Fruit fly (Drosophila melanogaster): ENCODE results near the gene CG10970.

CG10970 gene

DNA sequence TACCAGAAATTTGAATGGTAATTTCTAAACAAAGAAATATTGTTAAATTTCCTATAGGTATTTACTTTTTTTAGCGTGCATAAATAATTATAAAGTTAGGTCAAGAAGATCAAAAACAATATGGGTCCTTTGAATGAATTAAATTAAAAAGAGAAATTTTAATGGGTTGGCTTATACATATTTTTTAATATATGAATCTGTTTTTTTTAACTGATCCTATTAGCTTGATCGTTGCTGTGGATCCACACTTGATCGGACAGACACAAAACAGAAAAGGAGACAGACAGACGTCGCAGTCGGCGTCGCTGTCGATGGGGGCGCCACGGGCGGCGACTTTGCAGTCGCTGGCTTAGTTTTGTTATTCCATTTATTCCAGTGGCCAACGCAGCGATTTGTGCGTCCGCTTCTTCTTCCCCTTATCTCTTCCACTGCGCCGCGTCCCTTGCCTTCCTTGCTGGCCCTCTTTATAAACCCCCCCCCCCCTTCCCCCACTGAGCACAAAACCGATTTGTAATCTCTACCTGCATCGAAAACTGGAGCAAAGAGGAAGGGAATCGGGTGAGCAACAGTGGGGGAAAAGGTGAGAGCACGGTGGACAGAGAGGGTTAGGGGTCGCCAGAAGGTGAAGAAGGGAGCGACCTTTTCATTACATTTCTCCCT, 23.4 kb downstream of the CG10970 start:
- TF ChIP-seq Myc (optimal IDR thresholded peaks at IDR 0.05), result no peak

DNA sequence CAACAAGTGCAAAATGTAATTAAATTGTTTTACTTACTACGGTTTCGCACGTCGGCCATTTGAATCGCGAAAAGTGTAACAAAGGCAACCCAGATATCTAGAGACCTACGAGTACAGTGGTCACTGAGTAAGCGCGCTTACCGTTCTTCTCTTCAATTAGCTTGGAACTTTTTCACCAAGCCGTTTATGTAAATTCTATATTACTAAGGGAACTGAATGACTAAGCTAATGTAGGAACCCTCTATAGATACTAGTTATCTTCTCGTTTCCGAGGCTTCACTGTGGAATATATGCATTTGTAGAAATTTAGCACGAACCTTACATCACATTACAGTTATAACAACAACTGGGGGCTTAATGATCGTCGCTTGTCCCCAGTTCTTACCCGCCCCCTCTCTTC, 24.2 kb downstream of the CG10970 start:
- TF ChIP-seq Sin3A (optimal IDR thresholded peaks at IDR 0.05), result no peak
- no peak for TF ChIP-seq Myc (optimal IDR thresholded peaks at IDR 0.05)
- no peak for TF ChIP-seq psq (optimal IDR thresholded peaks at IDR 0.05)
- TF ChIP-seq ttk (optimal IDR thresholded peaks at IDR 0.05), result no peak
- no peak for TF ChIP-seq h (optimal IDR thresholded peaks at IDR 0.05)
- TF ChIP-seq insv (optimal IDR thresholded peaks at IDR 0.05), result no peak

DNA sequence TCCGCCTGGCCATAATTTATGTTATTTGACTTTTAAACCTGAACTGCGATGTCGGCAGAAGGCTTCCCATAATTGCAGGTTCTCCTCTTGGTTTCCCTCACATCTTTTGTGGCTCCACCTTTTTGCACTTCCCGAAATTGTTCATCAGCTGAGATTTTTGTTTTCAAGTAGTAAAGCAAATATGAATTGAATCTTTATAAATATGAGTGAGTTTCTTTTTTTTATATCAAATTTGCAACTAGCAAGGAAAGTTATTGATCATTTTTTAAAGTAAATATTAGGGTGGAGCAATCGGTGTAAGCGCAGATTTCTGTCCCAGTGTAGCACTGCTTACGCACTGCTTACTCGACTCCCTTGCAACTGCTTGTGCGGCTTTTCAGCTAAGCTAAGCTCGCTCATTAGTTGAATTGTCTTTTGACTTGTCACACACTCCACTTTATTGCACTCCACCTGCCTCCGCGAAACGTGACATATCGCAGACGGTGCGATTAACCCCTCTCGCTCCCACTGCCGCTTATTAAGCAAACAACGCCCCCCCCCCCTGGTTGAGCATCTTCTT, 24.7 kb downstream of the CG10970 start:
- no peak for TF ChIP-seq Sin3A (optimal IDR thresholded peaks at IDR 0.05)
- no peak for TF ChIP-seq Myc (optimal IDR thresholded peaks at IDR 0.05)
- TF ChIP-seq insv (optimal IDR thresholded peaks at IDR 0.05), result no peak
- no peak for TF ChIP-seq h (optimal IDR thresholded peaks at IDR 0.05)
- TF ChIP-seq psq (optimal IDR thresholded peaks at IDR 0.05), result no peak
- no peak for TF ChIP-seq ttk (optimal IDR thresholded peaks at IDR 0.05)

DNA sequence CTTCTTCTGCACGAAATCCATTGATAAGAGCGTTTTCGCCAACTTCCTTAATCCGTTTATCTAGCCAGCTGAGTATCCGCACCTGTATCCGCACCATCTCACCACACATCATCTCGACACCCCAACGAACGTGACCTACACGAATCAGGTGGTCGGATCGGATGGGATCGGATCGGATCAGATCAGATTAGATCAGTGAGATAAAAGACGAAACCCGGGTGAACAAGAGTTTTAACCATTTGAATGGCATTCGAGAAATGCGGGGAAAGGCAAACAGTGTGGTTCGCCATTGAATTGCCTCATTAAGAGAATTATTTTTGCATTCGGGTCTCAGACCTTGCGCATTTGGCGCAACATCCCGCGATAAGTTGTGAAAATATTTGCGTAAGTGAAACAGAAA, 26.4 kb downstream of the CG10970 start:
- no peak for TF ChIP-seq h (optimal IDR thresholded peaks at IDR 0.05)
- TF ChIP-seq psq (optimal IDR thresholded peaks at IDR 0.05), result no peak
- no peak for TF ChIP-seq Myc (optimal IDR thresholded peaks at IDR 0.05)
- no peak for TF ChIP-seq insv (optimal IDR thresholded peaks at IDR 0.05)
- no peak for TF ChIP-seq Sin3A (optimal IDR thresholded peaks at IDR 0.05)
- no peak for TF ChIP-seq ttk (optimal IDR thresholded peaks at IDR 0.05)

DNA sequence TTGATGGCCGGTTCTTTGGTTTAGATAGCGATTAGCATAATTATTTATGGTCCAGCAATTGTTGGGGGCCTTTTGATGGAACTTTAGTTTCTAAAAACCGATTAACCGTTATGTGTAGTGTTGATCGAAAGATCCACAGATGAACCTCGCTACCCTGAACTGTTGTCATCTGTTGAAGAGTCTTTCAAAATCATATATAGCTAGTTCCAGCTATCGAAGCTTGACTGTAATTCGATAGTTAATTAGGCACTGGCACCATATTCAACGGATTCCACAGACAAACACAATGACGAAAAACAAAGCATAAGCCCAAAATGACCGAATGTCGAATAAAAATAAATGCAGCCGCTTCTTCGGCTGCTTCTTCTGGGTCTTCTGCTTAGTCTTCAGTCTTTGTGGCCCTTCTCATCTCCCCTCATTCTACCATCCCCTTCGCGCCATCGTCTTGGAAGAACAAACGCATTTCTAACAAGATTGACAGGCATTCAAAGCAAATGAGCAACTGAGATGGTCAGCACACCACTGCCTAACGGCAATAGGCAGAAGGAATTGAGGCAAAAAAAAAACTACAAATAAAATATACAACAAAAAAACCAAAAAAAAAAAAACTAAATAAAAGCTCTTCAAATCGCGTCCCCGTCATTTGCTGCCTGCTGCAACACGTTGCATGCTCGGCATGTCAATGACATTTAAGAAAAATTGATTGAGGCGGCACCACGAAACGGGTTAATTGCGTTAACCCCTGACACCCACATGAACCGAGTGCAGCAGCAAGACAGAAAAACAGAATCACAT, 27.3 kb downstream of the CG10970 start:
- TF ChIP-seq h (optimal IDR thresholded peaks at IDR 0.05) (no peak), Sin3A (optimal IDR thresholded peaks at IDR 0.05) (no peak), ttk (optimal IDR thresholded peaks at IDR 0.05) (no peak), insv (optimal IDR thresholded peaks at IDR 0.05) (no peak), psq (optimal IDR thresholded peaks at IDR 0.05) (no peak)

DNA sequence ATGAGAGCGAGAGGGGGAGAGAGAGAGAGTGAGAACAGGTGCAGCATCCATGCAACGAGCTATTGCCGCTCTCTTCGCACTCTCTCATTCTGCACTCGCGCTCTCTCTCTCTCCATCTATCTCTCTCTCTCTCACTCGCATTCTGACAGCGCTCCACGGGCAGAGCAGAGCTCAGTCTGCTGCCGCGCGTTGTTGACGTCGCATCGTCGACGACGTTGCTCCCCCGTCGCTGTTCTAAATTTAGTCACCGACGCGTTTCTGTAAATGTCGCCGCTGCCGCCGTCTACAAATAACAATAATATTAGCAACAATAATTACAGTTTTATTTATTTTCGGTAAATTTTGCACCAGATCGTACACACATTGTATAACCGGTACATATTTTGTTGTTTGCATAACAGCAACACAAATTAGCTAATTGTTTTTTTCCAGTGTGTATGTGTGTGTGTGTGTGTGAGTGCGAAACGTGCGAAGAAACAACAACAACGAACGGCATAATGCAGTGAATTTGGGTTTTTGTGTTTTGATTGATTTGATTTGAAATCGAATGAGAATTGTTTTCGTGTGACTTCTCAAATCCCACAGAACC, 28.7 kb downstream of the CG10970 start:
- TF ChIP-seq h (optimal IDR thresholded peaks at IDR 0.05), result no peak
- TF ChIP-seq Myc (optimal IDR thresholded peaks at IDR 0.05), result no peak
- TF ChIP-seq psq (optimal IDR thresholded peaks at IDR 0.05), result no peak
- no peak for TF ChIP-seq insv (optimal IDR thresholded peaks at IDR 0.05)
- TF ChIP-seq ttk (optimal IDR thresholded peaks at IDR 0.05), result no peak
- TF ChIP-seq Sin3A (optimal IDR thresholded peaks at IDR 0.05), result no peak

DNA sequence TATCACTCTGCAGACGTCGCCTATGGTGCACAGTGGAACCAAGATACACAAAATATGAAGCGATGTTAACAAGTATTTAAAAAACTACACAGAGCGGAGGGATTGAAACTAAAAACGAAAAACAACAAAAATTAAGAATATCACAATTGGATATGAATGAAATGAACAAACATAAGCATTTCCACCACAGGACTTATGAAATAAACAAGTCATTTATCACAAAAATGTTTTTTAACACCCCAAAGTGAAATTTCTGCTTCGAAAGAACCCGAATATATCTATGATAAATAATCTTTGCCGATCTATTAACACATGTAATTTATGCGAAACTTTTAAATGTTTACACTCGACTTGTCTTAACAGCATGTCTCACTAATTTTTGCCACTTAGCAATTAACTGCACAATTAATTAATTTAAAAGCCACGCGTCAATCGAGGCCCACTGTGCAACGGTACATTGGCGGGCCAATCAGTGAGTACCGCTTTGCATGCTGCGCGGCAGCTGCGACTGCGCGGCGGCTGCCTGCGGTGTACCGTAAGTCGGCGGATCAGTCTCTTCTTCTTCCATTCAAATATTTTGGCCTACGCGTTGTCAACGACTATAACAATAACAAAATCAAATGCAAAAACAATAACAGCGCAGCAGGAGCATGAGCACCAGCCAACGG, 29.3 kb downstream of the CG10970 start:
- no peak for TF ChIP-seq psq (optimal IDR thresholded peaks at IDR 0.05)
- TF ChIP-seq Sin3A (optimal IDR thresholded peaks at IDR 0.05), result no peak
- no peak for TF ChIP-seq insv (optimal IDR thresholded peaks at IDR 0.05)
- no peak for TF ChIP-seq ttk (optimal IDR thresholded peaks at IDR 0.05)
- TF ChIP-seq h (optimal IDR thresholded peaks at IDR 0.05), result no peak
- no peak for TF ChIP-seq Myc (optimal IDR thresholded peaks at IDR 0.05)

DNA sequence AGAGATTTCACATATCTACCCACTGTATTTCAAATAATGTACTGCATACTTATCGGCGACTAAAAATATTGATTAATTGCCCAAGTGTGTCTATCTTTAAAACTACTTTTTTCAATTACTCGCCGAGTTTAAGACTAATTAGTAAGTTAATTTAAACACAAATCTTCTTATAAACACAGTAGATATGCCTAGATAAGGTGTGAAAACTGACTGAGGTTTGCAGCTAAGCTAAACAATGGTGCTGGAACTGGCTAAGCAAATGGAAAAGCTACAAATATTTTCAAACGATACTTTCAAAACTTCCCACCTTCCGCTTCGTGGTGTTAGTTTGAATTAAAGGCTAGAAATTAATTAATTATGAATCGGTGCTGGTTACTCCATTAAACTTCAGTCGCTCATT, 30.4 kb downstream of the CG10970 start:
- TF ChIP-seq Sin3A (optimal IDR thresholded peaks at IDR 0.05), result no peak
- TF ChIP-seq insv (optimal IDR thresholded peaks at IDR 0.05), result no peak
- TF ChIP-seq Myc (optimal IDR thresholded peaks at IDR 0.05), result no peak
- no peak for TF ChIP-seq h (optimal IDR thresholded peaks at IDR 0.05)
- no peak for TF ChIP-seq psq (optimal IDR thresholded peaks at IDR 0.05)
- no peak for TF ChIP-seq ttk (optimal IDR thresholded peaks at IDR 0.05)

DNA sequence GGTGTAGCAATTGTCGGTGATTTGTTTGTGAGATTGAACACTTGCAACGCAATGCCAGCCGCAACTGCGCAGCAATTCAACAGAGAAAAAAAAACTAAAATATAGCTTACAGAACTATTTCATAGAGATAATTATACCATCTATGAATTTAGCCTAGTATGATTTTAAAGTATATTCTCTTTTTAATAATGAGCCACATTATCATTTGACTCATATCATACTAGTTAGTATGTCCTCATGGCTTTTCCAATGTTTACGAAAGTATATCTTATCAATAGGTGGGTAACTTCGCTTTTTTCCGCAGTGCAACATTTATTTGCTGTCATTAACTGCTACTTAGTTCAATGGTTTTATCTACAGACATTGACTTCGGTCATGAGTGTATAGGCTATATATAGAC, 32.4 kb downstream of the CG10970 start:
- no peak for TF ChIP-seq ttk (optimal IDR thresholded peaks at IDR 0.05)
- TF ChIP-seq Myc (optimal IDR thresholded peaks at IDR 0.05), result no peak
- no peak for TF ChIP-seq psq (optimal IDR thresholded peaks at IDR 0.05)
- TF ChIP-seq Sin3A (optimal IDR thresholded peaks at IDR 0.05), result no peak
- no peak for TF ChIP-seq insv (optimal IDR thresholded peaks at IDR 0.05)

DNA sequence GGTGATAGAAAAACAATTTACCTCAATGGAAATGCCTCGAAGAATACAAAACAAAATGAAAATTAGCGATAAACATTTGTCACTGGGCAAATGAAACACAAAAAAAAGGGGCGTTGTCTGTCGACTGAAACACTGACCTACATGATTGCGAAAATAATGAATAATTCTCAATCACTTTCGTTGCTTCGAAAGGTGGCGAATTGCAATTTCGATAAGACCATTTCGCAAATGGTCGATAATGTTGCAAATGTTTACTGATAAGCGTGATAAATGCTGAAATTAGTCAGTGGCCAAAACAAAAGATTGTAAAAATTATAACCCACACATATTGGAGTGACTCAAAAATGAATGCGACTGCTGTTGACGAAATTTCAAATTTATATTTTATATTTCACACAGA, 35.1 kb downstream of the CG10970 start:
- no peak for TF ChIP-seq insv (optimal IDR thresholded peaks at IDR 0.05)
- TF ChIP-seq ttk (optimal IDR thresholded peaks at IDR 0.05), result no peak
- TF ChIP-seq Myc (optimal IDR thresholded peaks at IDR 0.05), result no peak
- TF ChIP-seq h (optimal IDR thresholded peaks at IDR 0.05), result no peak
- TF ChIP-seq psq (optimal IDR thresholded peaks at IDR 0.05), result no peak
- TF ChIP-seq Sin3A (optimal IDR thresholded peaks at IDR 0.05), result no peak

DNA sequence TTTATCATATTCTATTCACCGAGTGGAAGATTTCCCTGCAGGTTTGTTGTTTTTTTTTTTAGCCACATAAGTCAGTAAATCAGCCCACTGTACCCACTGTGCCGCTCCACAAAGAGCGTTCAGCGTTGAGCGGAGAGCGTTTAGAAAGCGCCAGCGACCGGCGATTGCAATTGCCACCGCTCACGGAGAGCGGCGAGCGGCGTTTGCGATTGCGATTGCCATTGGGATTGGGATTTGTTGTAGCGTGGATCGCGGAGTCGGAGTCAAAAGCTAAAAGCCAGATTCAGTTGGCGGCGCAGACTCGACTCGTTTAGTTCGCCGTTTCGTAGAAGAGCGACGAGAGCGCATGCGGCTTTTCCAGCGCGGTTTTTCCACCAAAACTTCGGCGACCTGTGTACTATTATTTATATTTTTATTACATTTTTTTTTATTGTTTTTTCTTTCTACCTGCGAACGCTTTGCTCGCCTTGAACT, 41.3 kb downstream of the CG10970 start, which contains the start of gene Nost:
Gene Nost (plus strand): TSS at position 306 of the 474 bp plus-strand sequence.
- TF ChIP-seq Myc (optimal IDR thresholded peaks at IDR 0.05) (no peak), h (optimal IDR thresholded peaks at IDR 0.05) (no peak), psq (optimal IDR thresholded peaks at IDR 0.05) (no peak), ttk (optimal IDR thresholded peaks at IDR 0.05) (no peak), Sin3A (optimal IDR thresholded peaks at IDR 0.05) (no peak), insv (optimal IDR thresholded peaks at IDR 0.05) (no peak)

DNA sequence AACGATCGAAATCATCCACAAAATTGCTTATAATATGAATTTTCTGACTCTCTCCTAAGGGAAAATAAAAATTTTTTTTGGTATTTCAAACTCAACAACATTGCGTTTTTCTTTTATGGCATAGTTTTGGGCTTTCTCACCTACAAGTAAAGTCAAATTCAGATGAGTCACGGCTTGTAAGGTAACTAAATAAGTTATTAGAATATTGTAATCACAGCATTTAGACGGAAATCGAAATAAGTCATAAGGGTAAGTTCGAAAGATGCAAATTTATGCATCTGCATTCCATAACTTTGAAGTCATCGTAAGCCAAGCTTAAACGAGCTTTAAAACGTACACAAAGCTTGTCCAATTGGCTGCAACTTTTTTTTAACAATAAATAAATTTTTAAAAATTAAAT, 41.8 kb downstream of the CG10970 start:
- TF ChIP-seq h (optimal IDR thresholded peaks at IDR 0.05) (no peak), Myc (optimal IDR thresholded peaks at IDR 0.05) (no peak), ttk (optimal IDR thresholded peaks at IDR 0.05) (no peak), Sin3A (optimal IDR thresholded peaks at IDR 0.05) (no peak), insv (optimal IDR thresholded peaks at IDR 0.05) (no peak), psq (optimal IDR thresholded peaks at IDR 0.05) (no peak)

Data from Kc167 (cell line).